Fruit fly (Drosophila melanogaster) whole organism, embryonic: ENCODE data around the gene CSN5.

Source experiments
- Bgb ChIP-seq: fragments of 200-800 bp; sonication (Bioruptor generic); IDR thresholded peaks from 2 replicates; pipeline ENCODE4 v1.3.6; 2022; ENCODE audit warnings: missing biosample characterization, missing genetic modification characterization; ENCODE audit not compliant: partially characterized antibody
- BtbVII ChIP-seq: fragments of 200-800 bp; sonication (Bioruptor generic); optimal IDR thresholded peaks from 3 replicates; lab custom pipeline; 2017; ENCODE audit warnings: missing biosample characterization, mild to moderate bottlenecking, missing genetic modification characterization
- Bteb2 ChIP-seq: fragments of 200-800 bp; sonication (Bioruptor generic); optimal IDR thresholded peaks from 2 replicates; lab custom pipeline; 2016; ENCODE audit warnings: missing biosample characterization, missing genetic modification characterization
- CG13775 ChIP-seq: fragments of 200-800 bp; sonication (Bioruptor generic); optimal IDR thresholded peaks from 3 replicates; lab custom pipeline; 2017; ENCODE audit warnings: missing biosample characterization, mild to moderate bottlenecking, missing genetic modification characterization
- CG14014 ChIP-seq: fragments of 200-800 bp; sonication (Bioruptor generic); IDR thresholded peaks from 2 replicates; pipeline ENCODE4 v1.3.6; 2022; ENCODE audit warnings: missing biosample characterization, missing genetic modification characterization
- CG14667 ChIP-seq: fragments of 200-800 bp; sonication (Bioruptor generic); IDR thresholded peaks from 2 replicates; pipeline ENCODE4 v1.3.6; 2022; ENCODE audit warnings: missing biosample characterization, missing genetic modification characterization
- CG1529 ChIP-seq: fragments of 200-800 bp; sonication (Bioruptor generic); optimal IDR thresholded peaks from 3 replicates; lab custom pipeline; 2018; ENCODE audit warnings: missing biosample characterization, missing genetic modification characterization
- CG17829 ChIP-seq: fragments of 200-800 bp; optimal IDR thresholded peaks from 2 replicates; lab custom pipeline; 2019; ENCODE audit warnings: missing biosample characterization, mild to moderate bottlenecking, missing genetic modification characterization, moderate library complexity
- CG17912 ChIP-seq: fragments of 200-800 bp; sonication (Bioruptor generic); optimal IDR thresholded peaks from 2 replicates; lab custom pipeline; 2018; ENCODE audit warnings: missing biosample characterization, mild to moderate bottlenecking, missing genetic modification characterization
- CG18764 ChIP-seq: fragments of 200-800 bp; sonication (Bioruptor generic); optimal IDR thresholded peaks from 3 replicates; lab custom pipeline; 2016; ENCODE audit warnings: missing biosample characterization, missing genetic modification characterization
- CG2116 ChIP-seq: fragments of 200-800 bp; sonication (Bioruptor generic); optimal IDR thresholded peaks from 3 replicates; lab custom pipeline; 2018; ENCODE audit warnings: missing biosample characterization, mild to moderate bottlenecking, missing genetic modification characterization
- CG2129 ChIP-seq: fragments of 200-800 bp; sonication (Bioruptor generic); IDR thresholded peaks from 2 replicates; pipeline ENCODE4 v1.3.6; 2022; ENCODE audit warnings: missing biosample characterization, missing genetic modification characterization; ENCODE audit not compliant: partially characterized antibody
- CG34422 ChIP-seq: fragments of 200-800 bp; sonication (Bioruptor generic); IDR thresholded peaks from 3 replicates; pipeline ENCODE4 v1.3.6; 2022; ENCODE audit warnings: missing biosample characterization, missing genetic modification characterization
- CG3847 ChIP-seq: fragments of 200-800 bp; sonication (Bioruptor generic); IDR thresholded peaks from 2 replicates; pipeline ENCODE4 v1.3.6; 2022; ENCODE audit warnings: missing biosample characterization, missing genetic modification characterization
- CG5245 ChIP-seq: fragments of 200-800 bp; sonication (Bioruptor generic); optimal IDR thresholded peaks from 3 replicates; lab custom pipeline; 2016; ENCODE audit warnings: missing biosample characterization, missing genetic modification characterization
- CG6689 ChIP-seq: fragments of 200-800 bp; sonication (Bioruptor generic); IDR thresholded peaks from 2 replicates; pipeline ENCODE4 v1.3.6; 2022; ENCODE audit warnings: missing biosample characterization, missing genetic modification characterization
- CG8924 ChIP-seq: fragments of 200-800 bp; optimal IDR thresholded peaks from 3 replicates; lab custom pipeline; 2019; ENCODE audit warnings: missing biosample characterization, mild to moderate bottlenecking, missing genetic modification characterization, moderate library complexity
- CTCF ChIP-seq: fragments of 200-800 bp; sonication (Bioruptor generic); optimal IDR thresholded peaks from 2 replicates; lab custom pipeline; 2017; ENCODE audit warnings: missing biosample characterization, mild to moderate bottlenecking, missing genetic modification characterization, moderate library complexity
- Chrac-16 ChIP-seq: fragments of 200-800 bp; sonication (Bioruptor generic); optimal IDR thresholded peaks from 3 replicates; lab custom pipeline; 2016; ENCODE audit warnings: missing biosample characterization, missing genetic modification characterization
- CoRest ChIP-seq: fragments of 200-800 bp; sonication (Bioruptor generic); optimal IDR thresholded peaks from 3 replicates; lab custom pipeline; 2018; ENCODE audit warnings: missing biosample characterization, mild to moderate bottlenecking, missing genetic modification characterization, moderate library complexity
- D19A ChIP-seq: fragments of 200-800 bp; optimal IDR thresholded peaks from 3 replicates; lab custom pipeline; 2019; ENCODE audit warnings: missing biosample characterization, mild to moderate bottlenecking, missing genetic modification characterization, moderate library complexity
- Dad ChIP-seq: fragments of 200-800 bp; sonication (Bioruptor generic); optimal IDR thresholded peaks from 3 replicates; lab custom pipeline; 2016; ENCODE audit warnings: missing biosample characterization, missing genetic modification characterization
- E2f2 ChIP-seq: fragments of 200-800 bp; sonication (Bioruptor generic); IDR thresholded peaks from 2 replicates; pipeline ENCODE4 v1.3.6; 2022; ENCODE audit warnings: missing biosample characterization, missing genetic modification characterization
- Ets65A ChIP-seq: fragments of 200-800 bp; sonication (Bioruptor generic); peaks from one replicate; lab custom pipeline; 2016; ENCODE audit warnings: missing biosample characterization, missing genetic modification characterization
- Fer2 ChIP-seq: fragments of 200-800 bp; sonication (Bioruptor generic); optimal IDR thresholded peaks from 2 replicates; lab custom pipeline; 2018; ENCODE audit warnings: missing biosample characterization, mild to moderate bottlenecking, missing genetic modification characterization, moderate library complexity
- HHEX ChIP-seq: fragments of 200-800 bp; sonication (Bioruptor generic); optimal IDR thresholded peaks from 3 replicates; lab custom pipeline; 2017; ENCODE audit warnings: missing biosample characterization, mild to moderate bottlenecking, missing genetic modification characterization, missing genetic modification reagents
- HLH54F ChIP-seq: fragments of 200-800 bp; sonication (Bioruptor generic); optimal IDR thresholded peaks from 3 replicates; lab custom pipeline; 2016; ENCODE audit warnings: missing biosample characterization, missing genetic modification characterization
- HLHmδ ChIP-seq: fragments of 200-800 bp; sonication (Bioruptor generic); optimal IDR thresholded peaks from 2 replicates; lab custom pipeline; 2018; ENCODE audit warnings: missing biosample characterization, mild to moderate bottlenecking, missing genetic modification characterization, moderate library complexity
- Hand ChIP-seq: fragments of 200-800 bp; sonication (Bioruptor generic); optimal IDR thresholded peaks from 2 replicates; lab custom pipeline; 2017; ENCODE audit warnings: mild to moderate bottlenecking, missing biosample characterization, missing genetic modification reagents, missing genetic modification characterization
- Lhr ChIP-seq: fragments of 200-800 bp; sonication (Bioruptor generic); optimal IDR thresholded peaks from 3 replicates; lab custom pipeline; 2017; ENCODE audit warnings: mild to moderate bottlenecking, missing biosample characterization, missing genetic modification reagents, missing genetic modification characterization
- Optix ChIP-seq: fragments of 200-800 bp; sonication (Bioruptor generic); IDR thresholded peaks from 3 replicates; pipeline ENCODE4 v1.3.6; 2022; ENCODE audit warnings: missing biosample characterization, missing genetic modification characterization
- Sin3A ChIP-seq: fragments of >200 bp; optimal IDR thresholded peaks from 2 replicates; lab custom pipeline; 2018
- Ssrp ChIP-seq: fragments of 200-800 bp; sonication (Bioruptor generic); optimal IDR thresholded peaks from 2 replicates; lab custom pipeline; 2018; ENCODE audit warnings: missing biosample characterization, mild to moderate bottlenecking, missing genetic modification characterization, moderate library complexity
- YL-1 ChIP-seq: fragments of 200-800 bp; sonication (Bioruptor generic); optimal IDR thresholded peaks from 3 replicates; lab custom pipeline; 2017; ENCODE audit warnings: missing biosample characterization, mild to moderate bottlenecking, missing genetic modification characterization
- amos ChIP-seq: fragments of 200-800 bp; sonication (Bioruptor generic); IDR thresholded peaks from 2 replicates; pipeline ENCODE4 v1.3.6; 2022; ENCODE audit warnings: missing biosample characterization, missing genetic modification characterization; ENCODE audit not compliant: partially characterized antibody
- caup ChIP-seq: fragments of 200-800 bp; sonication (Bioruptor generic); optimal IDR thresholded peaks from 3 replicates; lab custom pipeline; 2017; ENCODE audit warnings: missing biosample characterization, mild to moderate bottlenecking, missing genetic modification characterization, moderate library complexity; ENCODE audit not compliant: severe bottlenecking
- crc ChIP-seq: fragments of 200-800 bp; sonication (Bioruptor generic); optimal IDR thresholded peaks from 2 replicates; lab custom pipeline; 2016; ENCODE audit warnings: missing biosample characterization, missing genetic modification characterization
- crol ChIP-seq: fragments of 200-800 bp; sonication (Bioruptor generic); IDR thresholded peaks from 2 replicates; pipeline ENCODE4 v1.3.6; 2022; ENCODE audit warnings: missing biosample characterization, missing genetic modification characterization
- ems ChIP-seq: fragments of 200-800 bp; sonication (Bioruptor generic); optimal IDR thresholded peaks from 3 replicates; lab custom pipeline; 2016; ENCODE audit warnings: missing biosample characterization, missing genetic modification characterization
- exex ChIP-seq: fragments of 200-800 bp; sonication (Bioruptor generic); optimal IDR thresholded peaks from 4 replicates; lab custom pipeline; 2018; ENCODE audit warnings: missing biosample characterization, mild to moderate bottlenecking, missing genetic modification characterization, moderate library complexity
- ind ChIP-seq: fragments of 200-800 bp; sonication (Bioruptor generic); optimal IDR thresholded peaks from 3 replicates; lab custom pipeline; 2016; ENCODE audit warnings: missing biosample characterization, missing genetic modification characterization
- klu ChIP-seq: fragments of 200-800 bp; sonication (Bioruptor generic); IDR thresholded peaks from 2 replicates; pipeline ENCODE4 v1.3.6; 2022; ENCODE audit warnings: missing biosample characterization, missing genetic modification characterization
- luna ChIP-seq: fragments of 200-800 bp; sonication (Bioruptor generic); optimal IDR thresholded peaks from 2 replicates; lab custom pipeline; 2016; ENCODE audit warnings: missing biosample characterization, missing genetic modification characterization
- nmo ChIP-seq: fragments of 200-800 bp; sonication (Bioruptor generic); optimal IDR thresholded peaks from 2 replicates; lab custom pipeline; 2018; ENCODE audit warnings: missing biosample characterization, mild to moderate bottlenecking, missing genetic modification characterization, moderate library complexity
- phol ChIP-seq: fragments of 200-800 bp; sonication (Bioruptor generic); optimal IDR thresholded peaks from 3 replicates; lab custom pipeline; 2018; ENCODE audit warnings: missing biosample characterization, mild to moderate bottlenecking, missing genetic modification characterization, moderate library complexity
- prd ChIP-seq, 3 experiments: fragments of >200 bp in 2 of 3; fragments of 200-800 bp in 1 of 3; sonication (Bioruptor generic) in 1 of 3; optimal IDR thresholded peaks in 2 of 3; IDR thresholded peaks in 1 of 3; 2 replicates in 2 of 3; 3 replicates in 1 of 3; pipeline versions ENCODE4 v1.3.6 to Lab custom; 2017 to 2022; ENCODE audit warnings: missing biosample characterization in 1 of 3, missing genetic modification characterization in 1 of 3
- sisA ChIP-seq: fragments of 200-800 bp; sonication (Bioruptor generic); IDR thresholded peaks from 2 replicates; pipeline ENCODE4 v1.3.6; 2022; ENCODE audit warnings: missing biosample characterization, missing genetic modification characterization
- tup ChIP-seq: fragments of 200-800 bp; sonication (Bioruptor generic); optimal IDR thresholded peaks from 2 replicates; lab custom pipeline; 2016; ENCODE audit warnings: missing biosample characterization, mild to moderate bottlenecking, missing genetic modification characterization, moderate library complexity
- twi ChIP-seq: fragments of 200-800 bp; optimal IDR thresholded peaks from 2 replicates; lab custom pipeline; 2019; ENCODE audit warnings: missing biosample characterization, mild to moderate bottlenecking, missing genetic modification characterization, moderate library complexity

Gene CSN5

DNA sequence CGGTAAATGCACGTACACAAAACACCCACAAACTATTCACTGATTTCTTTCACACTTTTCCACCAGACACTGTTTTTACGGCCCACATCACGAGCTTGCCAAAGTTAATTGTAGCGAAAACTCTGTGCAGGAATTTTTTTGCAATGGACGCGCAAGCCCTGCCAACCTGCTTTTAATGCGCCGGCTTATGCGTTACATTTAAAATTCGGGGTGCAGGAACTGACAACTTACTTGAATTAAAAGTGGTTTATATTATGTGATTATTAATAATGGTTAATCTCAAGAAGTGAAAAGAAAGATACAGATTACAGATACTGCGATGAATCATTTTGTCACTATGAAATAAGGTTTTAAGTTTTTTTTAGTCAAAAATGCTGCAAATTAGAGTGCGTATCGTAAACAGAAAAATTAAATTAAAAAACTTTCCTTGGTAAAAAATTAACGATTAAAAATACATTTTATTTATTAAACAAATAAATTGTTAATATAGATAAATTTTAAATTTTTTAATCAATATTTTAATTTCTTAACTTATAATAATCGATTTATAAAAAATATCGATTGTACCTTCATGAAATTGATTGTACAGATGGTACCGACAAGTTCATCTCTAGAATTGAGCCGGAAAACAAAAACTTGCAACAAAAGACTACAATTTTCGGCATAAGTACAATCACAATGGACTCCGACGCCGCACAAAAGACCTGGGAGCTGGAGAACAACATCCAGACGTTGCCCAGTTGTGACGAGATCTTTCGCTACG, at the start of gene CSN5, which contains the start of gene CG42232 (continued):
- TF ChIP-seq amos = peak; percentile 51; the same call in 1 of the 2 replicates
- TF ChIP-seq CG2129 = no peak; the same call in 1 of the 2 replicates
- TF ChIP-seq Chrac-16 (GFP tag; lab: Kevin White, UChicago) = peak; percentile 71
- TF ChIP-seq CTCF = no peak
- TF ChIP-seq CG1529 (GFP tag; lab: Kevin White, UChicago) = no peak
- TF ChIP-seq CG14667 (GFP tag; lab: Robert Waterston, UW) = no peak
- peak; percentile 76 for TF ChIP-seq CG17829 (tag; lab: Kevin White, UChicago)
- peak; percentile 23 for TF ChIP-seq YL-1 (GFP tag; lab: Kevin White, UChicago)
- TF ChIP-seq CG17912 (GFP tag; lab: Kevin White, UChicago) = no peak
- TF ChIP-seq CG18764 (GFP tag; lab: Kevin White, UChicago) = peak; percentile 40
- TF ChIP-seq E2f2 (GFP tag; lab: Robert Waterston, UW) = peak; percentile 62
- TF ChIP-seq exex (tag; lab: Kevin White, UChicago) = no peak
- peak; percentile 54 for TF ChIP-seq HLH54F
- peak; percentile 47 for TF ChIP-seq Fer2 (tag; lab: Kevin White, UChicago)
- TF ChIP-seq Ssrp (tag; lab: Kevin White, UChicago) = peak; percentile 64
- no peak for TF ChIP-seq HLHmδ (GFP tag; lab: Kevin White, UChicago)
- TF ChIP-seq nmo (GFP tag; lab: Kevin White, UChicago) = peak; percentile 84
- TF ChIP-seq Ets65A (GFP tag; lab: Kevin White, UChicago) = peak; percentile 91
- TF ChIP-seq Lhr = no peak
- peak; percentile 59 for TF ChIP-seq CG6689 (GFP tag; lab: Robert Waterston, UW)
- peak; percentile 25; the same call in 1 of the 2 replicates for TF ChIP-seq Bgb (GFP tag; lab: Robert Waterston, UW)
- peak; percentile 79 for TF ChIP-seq phol
- peak; percentile 69 for TF ChIP-seq CG3847
- TF ChIP-seq Hand = no peak
- TF ChIP-seq klu (GFP tag; lab: Robert Waterston, UW) = no peak
- peak; percentile 51; the same call in 1 of the 2 replicates for TF ChIP-seq sisA (GFP tag; lab: Robert Waterston, UW)
- no peak for TF ChIP-seq Optix
- peak; percentile 21; the same call in 1 of the 3 replicates for TF ChIP-seq CG34422 (GFP tag; lab: Robert Waterston, UW)
- no peak for TF ChIP-seq BtbVII
- TF ChIP-seq crc (GFP tag; lab: Kevin White, UChicago) = no peak
- peak; percentile 80 for TF ChIP-seq CG13775 (GFP tag; lab: Kevin White, UChicago)
- peak; percentile 55; the same call in 1 of the 2 replicates for TF ChIP-seq CG14014
- TF ChIP-seq tup (GFP tag; lab: Kevin White, UChicago) = peak; percentile 9
- peak; percentile 12 for TF ChIP-seq twi (tag; lab: Kevin White, UChicago)
- TF ChIP-seq crol (GFP tag; lab: Robert Waterston, UW) = no peak
- peak; percentile 44 for TF ChIP-seq ems (GFP tag; lab: Kevin White, UChicago)
- no peak for TF ChIP-seq Bteb2 (GFP tag; lab: Kevin White, UChicago)
- TF ChIP-seq CG5245 (GFP tag; lab: Kevin White, UChicago) = peak; percentile 49
- TF ChIP-seq D19A (tag; lab: Kevin White, UChicago) = no peak
- TF ChIP-seq prd (optimal IDR thresholded peaks at IDR 0.05; lab: Kevin White, UChicago) = no peak
- TF ChIP-seq prd (GFP tag; IDR thresholded peaks at IDR 0.05; lab: Robert Waterston, UW) = peak; percentile 59; the same call in 2 of the 3 replicates
- peak; percentile 67 for TF ChIP-seq CG8924 (tag; lab: Kevin White, UChicago)
- no peak for TF ChIP-seq luna
- peak; percentile 1 for TF ChIP-seq Dad (GFP tag; lab: Kevin White, UChicago)
- TF ChIP-seq HHEX = peak; percentile 33
- peak; percentile 67 for TF ChIP-seq CG2116 (GFP tag; lab: Kevin White, UChicago)
- TF ChIP-seq CoRest (tag; lab: Kevin White, UChicago) = peak; percentile 79
- TF ChIP-seq ind (GFP tag; lab: Kevin White, UChicago) = no peak
- peak; percentile 18 for TF ChIP-seq Sin3A (lab: Kevin White, UChicago)
- TF ChIP-seq caup (GFP tag; lab: Kevin White, UChicago) = no peak
